Worm (Caenorhabditis elegans) whole organism, L3 larva: ENCODE results near the gene unc-129.
A peak's percentile ranks its signal among the peaks of the same experiment; 100 is the strongest.

Source experiments
- R02D3.7 ChIP-seq: fragments of 150-350 bp; optimal IDR thresholded peaks from 2 replicates; lab custom pipeline; 2014; ENCODE audit warnings: missing biosample characterization, missing genetic modification characterization
- ceh-28 ChIP-seq: fragments of 150-350 bp; optimal IDR thresholded peaks from 2 replicates; lab custom pipeline; 2014; ENCODE audit warnings: missing biosample characterization, missing genetic modification reagents, missing genetic modification characterization
- ceh-82 ChIP-seq: fragments of 150-350 bp; optimal IDR thresholded peaks from 2 replicates; lab custom pipeline; 2014; ENCODE audit warnings: missing biosample characterization, missing genetic modification characterization
- ceh-9 ChIP-seq: sonication (generic microtip); optimal IDR thresholded peaks from 2 replicates; lab custom pipeline; 2018; ENCODE audit warnings: missing biosample characterization, missing genetic modification characterization
- elt-1 ChIP-seq: fragments of 150-350 bp; optimal IDR thresholded peaks from 2 replicates; lab custom pipeline; 2014; ENCODE audit warnings: missing biosample characterization, missing genetic modification characterization
- eor-1 ChIP-seq, 2 experiments: fragments of 150-350 bp; optimal IDR thresholded peaks; 2 replicates each; lab custom pipeline; 2014 to 2018; ENCODE audit warnings: missing biosample characterization in 2 of 2, missing genetic modification characterization in 2 of 2
- fkh-10 ChIP-seq: sonication (generic microtip); optimal IDR thresholded peaks from 2 replicates; lab custom pipeline; 2017; ENCODE audit warnings: missing biosample characterization, missing genetic modification reagents, missing genetic modification characterization
- fos-1 ChIP-seq: fragments of 150-350 bp; optimal IDR thresholded peaks from 2 replicates; lab custom pipeline; 2014; ENCODE audit warnings: missing biosample characterization, missing genetic modification characterization
- hmg-11 ChIP-seq: sonication (generic microtip); optimal IDR thresholded peaks from 2 replicates; lab custom pipeline; 2016; ENCODE audit warnings: missing genetic modification characterization, missing compliant biosample characterization
- lin-15B ChIP-seq: fragments of 150-350 bp; optimal IDR thresholded peaks from 2 replicates; lab custom pipeline; 2014; ENCODE audit warnings: missing biosample characterization, missing genetic modification characterization
- lin-39 ChIP-seq: fragments of 150-350 bp; optimal IDR thresholded peaks from 2 replicates; lab custom pipeline; 2018; ENCODE audit warnings: missing biosample characterization, missing genetic modification reagents, missing genetic modification characterization
- lsy-12 ChIP-seq: sonication (generic microtip); optimal IDR thresholded peaks from 2 replicates; lab custom pipeline; 2016; ENCODE audit warnings: mild to moderate bottlenecking, missing genetic modification characterization, missing compliant biosample characterization
- mdl-1 ChIP-seq: fragments of 150-350 bp; optimal IDR thresholded peaks from 2 replicates; lab custom pipeline; 2014; ENCODE audit warnings: missing biosample characterization, missing genetic modification characterization
- mml-1 ChIP-seq: fragments of 150-350 bp; sonication (generic microtip); optimal IDR thresholded peaks from 3 replicates; lab custom pipeline; 2014; ENCODE audit warnings: missing biosample characterization, missing genetic modification characterization
- nfya-1 ChIP-seq: sonication (generic microtip); optimal IDR thresholded peaks from 2 replicates; lab custom pipeline; 2017; ENCODE audit warnings: missing genetic modification characterization, mild to moderate bottlenecking, missing compliant biosample characterization, antibody characterized with exemption, moderate library complexity; ENCODE audit not compliant: insufficient read depth
- nhr-237 ChIP-seq: fragments of 150-350 bp; optimal IDR thresholded peaks from 2 replicates; lab custom pipeline; 2014; ENCODE audit warnings: missing biosample characterization, missing genetic modification characterization
- nhr-25 ChIP-seq: sonication (generic microtip); optimal IDR thresholded peaks from 2 replicates; lab custom pipeline; 2017; ENCODE audit warnings: missing biosample characterization, missing genetic modification characterization
- nhr-28 ChIP-seq: fragments of 150-350 bp; optimal IDR thresholded peaks from 2 replicates; lab custom pipeline; 2014; ENCODE audit warnings: missing biosample characterization, missing genetic modification characterization
- nhr-43 ChIP-seq: sonication (generic microtip); optimal IDR thresholded peaks from 2 replicates; lab custom pipeline; 2016; ENCODE audit warnings: mild to moderate bottlenecking, missing genetic modification characterization, missing compliant biosample characterization; ENCODE audit not compliant: poor library complexity, severe bottlenecking
- nhr-67 ChIP-seq: fragments of 150-350 bp; optimal IDR thresholded peaks from 2 replicates; lab custom pipeline; 2014; ENCODE audit warnings: missing biosample characterization, missing genetic modification characterization
- nhr-76 ChIP-seq: fragments of 150-350 bp; sonication (generic microtip); optimal IDR thresholded peaks from 5 replicates; lab custom pipeline; 2014; ENCODE audit warnings: missing biosample characterization, missing genetic modification characterization
- pha-4 ChIP-seq: fragments of 150-350 bp; optimal IDR thresholded peaks from 2 replicates; lab custom pipeline; 2014; ENCODE audit warnings: missing biosample characterization, missing genetic modification reagents, missing genetic modification characterization
- pqm-1 ChIP-seq: fragments of 150-350 bp; optimal IDR thresholded peaks from 2 replicates; lab custom pipeline; 2017; ENCODE audit warnings: missing biosample characterization, missing genetic modification characterization, inconsistent platforms
- sea-2 ChIP-seq: fragments of 150-350 bp; sonication (generic microtip); optimal IDR thresholded peaks from 4 replicates; lab custom pipeline; 2014; ENCODE audit warnings: missing biosample characterization, missing genetic modification reagents, missing genetic modification characterization
- skn-1 ChIP-seq: fragments of 150-350 bp; optimal IDR thresholded peaks from 2 replicates; lab custom pipeline; 2014; ENCODE audit warnings: missing biosample characterization, missing genetic modification characterization
- snpc-4 ChIP-seq: fragments of 150-350 bp; optimal IDR thresholded peaks from 2 replicates; lab custom pipeline; 2014; ENCODE audit warnings: missing biosample characterization, missing genetic modification characterization
- tbx-2 ChIP-seq: sonication (generic microtip); optimal IDR thresholded peaks from 2 replicates; lab custom pipeline; 2016; ENCODE audit warnings: mild to moderate bottlenecking, missing genetic modification characterization, missing compliant biosample characterization
- unc-39 ChIP-seq: sonication (generic microtip); optimal IDR thresholded peaks from 4 replicates; lab custom pipeline; 2017; ENCODE audit warnings: missing biosample characterization, missing genetic modification characterization
- zag-1 ChIP-seq: fragments of 150-350 bp; optimal IDR thresholded peaks from 2 replicates; lab custom pipeline; 2014; ENCODE audit warnings: missing biosample characterization, missing genetic modification characterization

Gene unc-129

DNA sequence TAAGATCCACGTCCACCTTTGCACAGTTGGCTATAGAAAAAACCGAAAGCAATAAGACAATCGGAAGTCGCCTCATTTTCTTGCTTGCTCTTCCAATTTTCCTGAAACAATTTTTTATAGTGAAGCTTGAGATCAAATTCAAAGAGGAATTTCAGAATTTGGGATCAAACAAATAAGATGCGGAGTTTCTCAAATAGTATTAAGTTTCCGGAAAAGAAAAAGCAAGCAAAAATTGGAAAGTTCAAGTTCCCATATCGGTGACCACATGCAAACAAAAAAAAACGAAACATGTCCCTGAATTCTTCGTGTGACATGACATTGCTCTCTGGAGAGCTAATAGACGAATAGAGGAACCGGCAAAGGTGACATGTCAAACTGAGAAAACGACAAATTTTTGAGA, at the start of gene unc-129:
Gene unc-129 (minus strand): TSS at position 101 of the 400 bp plus-strand sequence.
- TF ChIP-seq nhr-237 (tag; lab: Kevin White, UChicago) (no peak), tbx-2 (tag; lab: Kevin White, UChicago) (no peak), lin-15B (tag; lab: Kevin White, UChicago) (no peak), nhr-67 (no peak), ceh-28 (tag; lab: Kevin White, UChicago) (no peak), skn-1 (tag; lab: Kevin White, UChicago) (no peak), hmg-11 (no peak), ceh-9 (tag; lab: Kevin White, UChicago) (no peak), mdl-1 (tag; lab: Kevin White, UChicago) (no peak), unc-39 (tag; lab: Kevin White, UChicago) (no peak), lin-39 (tag; lab: Kevin White, UChicago) (no peak), eor-1 (tag; optimal IDR thresholded peaks at IDR 0.05; lab: Kevin White, UChicago) (no peak), fos-1 (tag; lab: Kevin White, UChicago) (no peak)

DNA sequence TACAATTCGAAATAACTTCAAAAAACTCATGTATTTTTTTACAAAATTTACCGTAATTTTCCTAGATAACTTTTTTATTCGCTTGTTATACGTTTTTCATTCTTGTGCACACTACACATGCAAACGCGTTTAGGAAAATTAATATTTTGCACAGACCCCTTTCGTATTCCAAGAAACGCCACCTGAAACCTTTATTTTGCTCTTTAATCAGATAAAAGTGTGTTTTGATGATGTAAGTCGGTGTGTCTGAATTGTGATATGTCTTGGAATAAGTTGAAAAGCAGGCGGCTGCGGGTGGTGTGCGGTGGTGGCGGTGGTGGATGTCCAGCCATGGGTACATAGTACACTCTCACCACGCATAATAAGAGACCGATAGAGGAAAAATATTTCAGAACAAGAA, 48.2 kb upstream of the unc-129 start:
- TF ChIP-seq nhr-25 (tag; lab: Kevin White, UChicago) (no peak), fkh-10 (peak; percentile 11)
- TF ChIP-seq, all 47 proteins: peak for 1

DNA sequence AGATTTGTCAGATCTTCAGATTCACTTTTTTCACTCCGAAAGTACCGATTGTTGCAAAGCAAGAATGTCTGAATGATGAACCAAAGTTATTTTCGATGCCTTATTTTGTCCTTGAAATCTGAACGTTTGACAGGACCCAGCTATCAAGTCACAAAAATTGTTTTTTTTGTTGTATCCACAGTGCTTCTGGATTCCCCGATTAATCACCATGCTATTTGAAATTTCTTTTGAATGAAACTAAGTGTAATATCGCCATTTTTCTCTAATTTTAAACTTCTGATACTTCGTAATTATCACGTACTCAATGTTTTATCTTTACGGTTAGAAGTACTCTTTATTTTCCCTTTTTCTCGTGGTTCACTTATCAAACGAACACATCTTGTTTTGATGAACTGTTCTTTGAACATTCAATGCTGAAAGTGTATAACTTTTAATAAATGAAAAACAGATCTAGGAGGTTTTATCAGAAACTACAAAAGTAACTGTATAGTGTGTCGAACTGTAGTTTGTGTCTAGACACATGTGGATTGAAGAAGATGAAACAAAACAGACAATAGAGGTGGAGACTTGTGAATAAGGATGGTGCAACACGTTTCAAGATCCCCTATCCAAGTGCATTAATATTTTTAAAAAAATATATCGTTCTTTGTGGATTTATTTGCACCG, 46.4 kb upstream of the unc-129 start:
- TF ChIP-seq elt-1 (tag; lab: Kevin White, UChicago), result no peak
- TF ChIP-seq nfya-1, result no peak
- no peak for TF ChIP-seq lsy-12 (tag; lab: Kevin White, UChicago)
- TF ChIP-seq nhr-43 (tag; lab: Kevin White, UChicago), result peak; percentile 8
- TF ChIP-seq zag-1 (tag; lab: Kevin White, UChicago), result no peak
- TF ChIP-seq nhr-237 (tag; lab: Kevin White, UChicago), result no peak
- no peak for TF ChIP-seq hmg-11
- peak; percentile 9 for TF ChIP-seq pqm-1 (tag; lab: Kevin White, UChicago)

ce11 chrIV:9051036-9051435, 45.8 kb upstream of the unc-129 start:
- no peak for TF ChIP-seq nhr-28 (tag; lab: Kevin White, UChicago)
- no peak for TF ChIP-seq lsy-12 (tag; lab: Kevin White, UChicago)
- no peak for TF ChIP-seq nhr-25 (tag; lab: Kevin White, UChicago)
- no peak for TF ChIP-seq tbx-2 (tag; lab: Kevin White, UChicago)
- TF ChIP-seq, all 47 proteins: peak for 0

ce11 chrIV:9045252-9045651, 40.0 kb upstream of the unc-129 start, which contains the start of gene Y73F4A.1:
Gene Y73F4A.1 (minus strand): TSS chrIV:9045352.
- TF ChIP-seq hmg-11, result no peak
- no peak for TF ChIP-seq unc-39 (tag; lab: Kevin White, UChicago)

- peak; percentile 86 for TF ChIP-seq pha-4 (tag; lab: Kevin White, UChicago)
- no peak for TF ChIP-seq nhr-43 (tag; lab: Kevin White, UChicago)
- no peak for TF ChIP-seq nhr-76 (tag; lab: Kevin White, UChicago)
- no peak for TF ChIP-seq sea-2 (GFP tag; lab: Kevin White, UChicago)
Measured at ce11 chrIV:9043224-9043623, 38.0 kb upstream of the unc-129 start, which contains the start of gene Y73F4A.2. Gene Y73F4A.2 (minus strand): TSS chrIV:9043347.

- TF ChIP-seq snpc-4 (no peak), pha-4 (tag; lab: Kevin White, UChicago) (peak; percentile 62), ceh-28 (tag; lab: Kevin White, UChicago) (no peak)
Measured at ce11 chrIV:9040393-9040792, 35.2 kb upstream of the unc-129 start, which contains the start of gene Y73F4A.3. Gene Y73F4A.3 (minus strand): TSS chrIV:9040493.

- TF ChIP-seq nhr-237 (tag; lab: Kevin White, UChicago) (no peak), eor-1 (tag; optimal IDR thresholded peaks at IDR 0.05; lab: Kevin White, UChicago) (no peak), mml-1 (tag; lab: Kevin White, UChicago) (no peak), R02D3.7 (tag; lab: Kevin White, UChicago) (no peak), ceh-82 (tag; lab: Kevin White, UChicago) (no peak)
Measured at ce11 chrIV:9037063-9037462, 31.9 kb upstream of the unc-129 start, which contains the start of gene C53D6.7. Gene C53D6.7 (minus strand): TSS chrIV:9037163.
